Worm (Caenorhabditis elegans) whole organism, L2 larva: ENCODE measurements around the gene hpo-30.

Experiments used
- C34F6.9 ChIP-seq: fragments of 150-350 bp; optimal IDR thresholded peaks from 2 replicates; lab custom pipeline; 2014; ENCODE audit warnings: missing biosample characterization, missing genetic modification characterization
- F13H6.1 ChIP-seq: sonication (generic microtip); optimal IDR thresholded peaks from 2 replicates; lab custom pipeline; 2016; ENCODE audit warnings: missing genetic modification characterization, missing compliant biosample characterization
- R02D3.7 ChIP-seq: fragments of 150-350 bp; optimal IDR thresholded peaks from 2 replicates; lab custom pipeline; 2014; ENCODE audit warnings: missing biosample characterization, missing genetic modification characterization
- Y55F3AM.14 ChIP-seq: fragments of 200-800 bp; sonication (Bioruptor generic); optimal IDR thresholded peaks from 2 replicates; lab custom pipeline; 2018; ENCODE audit warnings: mild to moderate bottlenecking, missing genetic modification characterization, missing compliant biosample characterization
- ZK546.5 ChIP-seq: sonication (generic microtip); optimal IDR thresholded peaks from 2 replicates; lab custom pipeline; 2017; ENCODE audit warnings: missing biosample characterization, missing genetic modification characterization
- alr-1 ChIP-seq: fragments of 150-350 bp; optimal IDR thresholded peaks from 2 replicates; lab custom pipeline; 2014; ENCODE audit warnings: missing biosample characterization, missing genetic modification characterization
- blmp-1 ChIP-seq: sonication (generic microtip); optimal IDR thresholded peaks from 2 replicates; lab custom pipeline; 2017; ENCODE audit warnings: missing genetic modification characterization, mild to moderate bottlenecking, missing compliant biosample characterization, antibody characterized with exemption, moderate library complexity; ENCODE audit not compliant: insufficient read depth
- ceh-16 ChIP-seq: fragments of 150-350 bp; optimal IDR thresholded peaks from 2 replicates; lab custom pipeline; 2014; ENCODE audit warnings: missing biosample characterization, missing genetic modification characterization
- crh-2 ChIP-seq: sonication (generic microtip); optimal IDR thresholded peaks from 2 replicates; lab custom pipeline; 2017; ENCODE audit warnings: missing biosample characterization, missing genetic modification characterization
- dmd-4 ChIP-seq: sonication (generic microtip); optimal IDR thresholded peaks from 2 replicates; lab custom pipeline; 2017; ENCODE audit warnings: missing biosample characterization, missing genetic modification characterization
- egl-27 ChIP-seq: sonication (generic microtip); optimal IDR thresholded peaks from 3 replicates; lab custom pipeline; 2017; ENCODE audit warnings: missing biosample characterization, missing genetic modification reagents, missing genetic modification characterization
- elt-3 ChIP-seq: sonication (generic microtip); optimal IDR thresholded peaks from 2 replicates; lab custom pipeline; 2017; ENCODE audit warnings: missing biosample characterization, missing genetic modification characterization
- fos-1 ChIP-seq: fragments of 150-350 bp; optimal IDR thresholded peaks from 2 replicates; lab custom pipeline; 2014; ENCODE audit warnings: missing biosample characterization, missing genetic modification characterization
- gmeb-1 ChIP-seq: fragments of 150-350 bp; optimal IDR thresholded peaks from 2 replicates; lab custom pipeline; 2014; ENCODE audit warnings: missing biosample characterization, missing genetic modification characterization
- lin-11 ChIP-seq: fragments of 150-350 bp; sonication (generic microtip); optimal IDR thresholded peaks from 2 replicates; lab custom pipeline; 2014; ENCODE audit warnings: missing biosample characterization, missing genetic modification characterization, inconsistent platforms, mixed read lengths
- lin-13 ChIP-seq: fragments of 150-350 bp; optimal IDR thresholded peaks from 2 replicates; lab custom pipeline; 2014; ENCODE audit warnings: missing biosample characterization, missing genetic modification reagents, missing genetic modification characterization
- lsy-2 ChIP-seq, 2 experiments: fragments of 150-350 bp in 1 of 2; sonication (generic microtip) in 1 of 2; optimal IDR thresholded peaks; 2 replicates each; lab custom pipeline; 2014 to 2017; ENCODE audit warnings: missing biosample characterization in 2 of 2, missing genetic modification characterization in 2 of 2
- mbf-1 ChIP-seq: sonication (generic microtip); optimal IDR thresholded peaks from 2 replicates; lab custom pipeline; 2017; ENCODE audit warnings: missing biosample characterization, missing genetic modification characterization
- mdl-1 ChIP-seq, 2 experiments: fragments of 150-350 bp in 1 of 2; sonication (generic microtip) in 1 of 2; optimal IDR thresholded peaks; 2 replicates each; lab custom pipeline; 2017; ENCODE audit warnings: missing biosample characterization in 2 of 2, missing genetic modification characterization in 2 of 2
- nhr-12 ChIP-seq: fragments of 150-350 bp; optimal IDR thresholded peaks from 2 replicates; lab custom pipeline; 2014; ENCODE audit warnings: missing biosample characterization, missing genetic modification characterization
- nhr-129 ChIP-seq: fragments of 150-350 bp; optimal IDR thresholded peaks from 2 replicates; lab custom pipeline; 2014; ENCODE audit warnings: missing biosample characterization, missing genetic modification characterization
- nhr-21 ChIP-seq: fragments of 150-350 bp; optimal IDR thresholded peaks from 2 replicates; lab custom pipeline; 2014; ENCODE audit warnings: missing biosample characterization, missing genetic modification characterization
- nhr-23 ChIP-seq: fragments of 150-350 bp; optimal IDR thresholded peaks from 2 replicates; lab custom pipeline; 2014; ENCODE audit warnings: missing biosample characterization, missing genetic modification reagents, missing genetic modification characterization
- nhr-237 ChIP-seq: fragments of 150-350 bp; optimal IDR thresholded peaks from 2 replicates; lab custom pipeline; 2014; ENCODE audit warnings: missing biosample characterization, missing genetic modification characterization
- nhr-6 ChIP-seq: fragments of 150-350 bp; optimal IDR thresholded peaks from 2 replicates; lab custom pipeline; 2014; ENCODE audit warnings: missing biosample characterization, missing genetic modification characterization
- nhr-77 ChIP-seq: fragments of 150-350 bp; optimal IDR thresholded peaks from 2 replicates; lab custom pipeline; 2014; ENCODE audit warnings: missing biosample characterization, missing genetic modification characterization
- sem-4 ChIP-seq: fragments of 150-350 bp; optimal IDR thresholded peaks from 2 replicates; lab custom pipeline; 2014; ENCODE audit warnings: missing biosample characterization, missing genetic modification reagents, missing genetic modification characterization
- sma-3 ChIP-seq: sonication (generic microtip); optimal IDR thresholded peaks from 2 replicates; lab custom pipeline; 2016; ENCODE audit warnings: missing genetic modification reagents, missing genetic modification characterization, missing compliant biosample characterization
- sma-9 ChIP-seq, 2 experiments: fragments of 150-350 bp in 1 of 2; sonication (generic microtip) in 1 of 2; optimal IDR thresholded peaks; 2 replicates each; lab custom pipeline; 2014 to 2016; ENCODE audit warnings: missing genetic modification characterization in 2 of 2, mild to moderate bottlenecking in 1 of 2, missing biosample characterization in 1 of 2, missing compliant biosample characterization in 1 of 2, missing genetic modification reagents in 1 of 2, moderate library complexity in 1 of 2
- snpc-4 ChIP-seq: fragments of 150-350 bp; optimal IDR thresholded peaks from 2 replicates; lab custom pipeline; 2014; ENCODE audit warnings: missing biosample characterization, missing genetic modification characterization
- unc-55 ChIP-seq: fragments of 150-350 bp; sonication (generic microtip); optimal IDR thresholded peaks from 3 replicates; lab custom pipeline; 2014; ENCODE audit warnings: missing biosample characterization, missing genetic modification reagents, missing genetic modification characterization
- zag-1 ChIP-seq: fragments of 150-350 bp; optimal IDR thresholded peaks from 2 replicates; lab custom pipeline; 2014; ENCODE audit warnings: missing biosample characterization, missing genetic modification characterization
- ztf-1 ChIP-seq: fragments of 200-800 bp; sonication (Bioruptor generic); conservative IDR thresholded peaks from 2 replicates; pipeline ENCODE4 v1.3.6; 2022; ENCODE audit warnings: missing genetic modification characterization, missing compliant biosample characterization
- ztf-4 ChIP-seq: fragments of 150-350 bp; optimal IDR thresholded peaks from 2 replicates; lab custom pipeline; 2014; ENCODE audit warnings: missing biosample characterization, missing genetic modification characterization

The hpo-30 gene

DNA sequence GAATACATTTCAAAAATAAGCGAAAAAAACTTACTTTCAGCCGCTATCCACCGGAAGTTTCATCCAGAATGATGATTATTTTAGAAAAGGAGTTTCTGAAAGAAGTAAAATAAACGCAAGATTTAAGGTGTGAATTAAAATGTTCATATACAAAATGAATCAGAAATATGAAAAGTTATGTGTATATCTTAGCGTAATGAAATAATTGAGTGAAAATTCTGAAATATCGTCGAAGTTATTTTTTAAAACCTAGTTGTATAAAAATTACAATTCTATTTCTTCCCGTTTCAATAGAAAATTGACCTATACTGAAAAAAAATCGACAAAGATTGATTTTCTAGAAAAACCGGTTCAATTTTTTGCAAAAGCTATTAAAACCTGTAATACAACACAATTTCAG, 27.7 kb upstream of the hpo-30 start, which contains the start of gene twk-13:
TSS of gene twk-13 (minus strand) at position 101 of the 400 bp plus-strand sequence.
- TF ChIP-seq sem-4 (tag; lab: Kevin White, UChicago) (no peak), snpc-4 (no peak), elt-3 (tag; lab: Kevin White, UChicago) (no peak), C34F6.9 (no peak)

DNA sequence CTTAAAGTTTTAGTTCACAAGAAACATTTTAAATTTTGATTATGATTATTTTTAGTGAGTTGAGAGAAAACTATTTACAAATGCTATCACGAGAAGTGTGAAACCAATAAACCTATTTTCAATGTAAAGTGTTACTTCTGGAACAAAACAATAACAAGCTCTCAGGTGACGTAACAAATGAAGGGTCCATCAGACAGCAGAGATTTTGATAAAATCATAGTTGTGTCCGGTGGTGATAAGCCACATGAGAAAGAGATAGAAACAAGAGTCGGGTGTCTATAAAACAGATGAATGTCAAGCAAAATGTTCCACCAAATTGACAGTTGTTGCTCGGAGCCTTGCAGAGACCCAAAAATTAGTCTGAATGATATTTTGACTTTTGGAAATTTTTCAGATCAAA, 24.2 kb upstream of the hpo-30 start:
- TF ChIP-seq lsy-2 (tag; optimal IDR thresholded peaks at IDR 0.05; lab: Kevin White, UChicago): peak in 1 of 2 experiments; percentile 49
- TF ChIP-seq C34F6.9: peak; percentile 2
- TF ChIP-seq egl-27 (tag; lab: Kevin White, UChicago): no peak
- TF ChIP-seq nhr-129 (tag; lab: Kevin White, UChicago): peak; percentile 37
- TF ChIP-seq, all 48 proteins: peak for 3

DNA sequence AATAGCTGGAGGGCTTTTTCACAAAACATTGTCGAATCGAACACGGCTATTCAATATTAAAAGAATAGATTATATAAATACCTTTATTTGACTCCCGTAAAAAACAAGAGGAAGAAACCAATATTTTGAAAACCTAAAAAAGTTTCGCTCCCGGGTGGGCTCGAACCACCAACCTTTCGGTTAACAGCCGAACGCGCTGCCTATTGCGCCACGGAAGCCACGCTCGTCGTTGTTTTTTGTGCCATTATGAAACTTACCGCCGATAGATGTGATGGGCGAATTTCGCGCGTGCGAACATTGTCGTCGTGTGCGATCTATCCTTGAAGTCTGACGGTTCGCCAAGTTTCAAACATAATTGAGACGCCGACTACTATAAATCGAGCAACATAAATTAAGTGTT, 21.7 kb upstream of the hpo-30 start:
- no peak for TF ChIP-seq fos-1 (tag; lab: Kevin White, UChicago)
- TF ChIP-seq R02D3.7 (tag; lab: Kevin White, UChicago): no peak
- no peak for TF ChIP-seq blmp-1 (tag; lab: Kevin White, UChicago)
- TF ChIP-seq sma-9 (GFP tag; optimal IDR thresholded peaks at IDR 0.05; lab: Kevin White, UChicago): peak; percentile 43
- no peak for TF ChIP-seq sma-9 (tag; optimal IDR thresholded peaks at IDR 0.05; lab: Kevin White, UChicago)
- no peak for TF ChIP-seq gmeb-1 (tag; lab: Kevin White, UChicago)
- TF ChIP-seq nhr-237 (tag; lab: Kevin White, UChicago): no peak
- TF ChIP-seq nhr-129 (tag; lab: Kevin White, UChicago): peak; percentile 42
- TF ChIP-seq nhr-6 (tag; lab: Kevin White, UChicago): no peak
- no peak for TF ChIP-seq ztf-4 (tag; lab: Kevin White, UChicago)
- no peak for TF ChIP-seq sma-3 (GFP tag; lab: Kevin White, UChicago)
- no peak for TF ChIP-seq mdl-1 (tag; optimal IDR thresholded peaks at IDR 0.05; lab: Kevin White, UChicago)
- no peak for TF ChIP-seq alr-1 (tag; lab: Kevin White, UChicago)
- TF ChIP-seq unc-55 (GFP tag; lab: Kevin White, UChicago): peak; percentile 41
- TF ChIP-seq mbf-1 (tag; lab: Kevin White, UChicago): no peak
- peak in 1 of 2 experiments; percentile 30 for TF ChIP-seq lsy-2 (tag; optimal IDR thresholded peaks at IDR 0.05; lab: Kevin White, UChicago)
- peak; percentile 15 for TF ChIP-seq F13H6.1 (tag; lab: Kevin White, UChicago)
- TF ChIP-seq zag-1: no peak
- peak; percentile 21 for TF ChIP-seq crh-2 (tag; lab: Kevin White, UChicago)
- TF ChIP-seq, all 48 proteins: peak for 6

DNA sequence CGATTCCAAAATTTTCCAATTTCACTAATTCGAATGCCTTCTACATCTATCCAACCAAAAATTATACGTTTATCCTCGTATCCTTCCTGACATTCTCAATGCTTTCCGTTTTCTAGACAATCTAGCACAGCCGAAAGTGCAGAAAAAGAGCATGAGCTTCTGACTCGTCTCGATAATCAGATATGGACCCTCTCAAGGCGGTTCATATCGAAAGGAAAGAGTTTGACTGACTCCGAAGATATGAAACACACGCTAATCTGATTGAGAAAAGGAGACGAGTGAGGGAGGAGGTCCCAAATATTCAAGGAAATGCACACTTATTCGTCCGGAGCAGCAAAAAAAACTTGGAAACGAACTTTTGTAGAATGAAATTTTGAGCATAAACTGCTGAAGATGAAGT, 19.0 kb upstream of the hpo-30 start:
- no peak for TF ChIP-seq mdl-1 (tag; optimal IDR thresholded peaks at IDR 0.05; lab: Kevin White, UChicago)
- TF ChIP-seq Y55F3AM.14 (GFP tag; lab: Kevin White, UChicago): no peak
- TF ChIP-seq ZK546.5 (tag; lab: Kevin White, UChicago): no peak
- no peak for TF ChIP-seq F13H6.1 (tag; lab: Kevin White, UChicago)
- TF ChIP-seq ceh-16 (tag; lab: Kevin White, UChicago): no peak
- no peak for TF ChIP-seq lin-13
- no peak for TF ChIP-seq nhr-21 (tag; lab: Kevin White, UChicago)
- TF ChIP-seq elt-3 (tag; lab: Kevin White, UChicago): no peak
- TF ChIP-seq unc-55 (GFP tag; lab: Kevin White, UChicago): no peak
- no peak for TF ChIP-seq lin-11
- no peak for TF ChIP-seq mbf-1 (tag; lab: Kevin White, UChicago)
- no peak for TF ChIP-seq blmp-1 (tag; lab: Kevin White, UChicago)
- TF ChIP-seq dmd-4 (tag; lab: Kevin White, UChicago): no peak
- no peak for TF ChIP-seq nhr-129 (tag; lab: Kevin White, UChicago)
- no peak for TF ChIP-seq nhr-12 (tag; lab: Kevin White, UChicago)
- no peak for TF ChIP-seq gmeb-1 (tag; lab: Kevin White, UChicago)
- TF ChIP-seq ztf-1 (GFP tag; lab: Robert Waterston, UW): no peak
- no peak for TF ChIP-seq nhr-77 (tag; lab: Kevin White, UChicago)
- no peak for TF ChIP-seq nhr-23 (tag; lab: Kevin White, UChicago)
